Worm (Caenorhabditis elegans): ENCODE data around the gene T01B7.5.
A peak's percentile ranks its signal among the peaks of the same experiment; 100 is the strongest.

Gene T01B7.5

ce11 chrII:8691344-8691960 lies 25.2 kb upstream of the T01B7.5 start, which contains the start of gene C34C6.3:
Gene C34C6.3, plus strand, starts transcription at chrII:8691910.
- TF ChIP-seq lin-32 (GFP tag; optimal IDR thresholded peaks at IDR 0.05) = no peak
- TF ChIP-seq elt-3 (tag; optimal IDR thresholded peaks at IDR 0.05) = no peak
- TF ChIP-seq nhr-12 (tag; optimal IDR thresholded peaks at IDR 0.05) = no peak
- TF ChIP-seq unc-62 (GFP tag; optimal IDR thresholded peaks at IDR 0.05) = no peak
- no peak for TF ChIP-seq ces-1 (GFP tag; optimal IDR thresholded peaks at IDR 0.05)
- no peak for TF ChIP-seq unc-120 (tag; optimal IDR thresholded peaks at IDR 0.05; ENCODE audit: poor library complexity, severe bottlenecking)
- no peak for TF ChIP-seq ceh-83 (GFP tag; optimal IDR thresholded peaks at IDR 0.05)
- TF ChIP-seq zip-8 (tag; optimal IDR thresholded peaks at IDR 0.05) = peak; percentile 72
- no peak for TF ChIP-seq mab-5 (tag; optimal IDR thresholded peaks at IDR 0.05)

ce11 chrII:8695783-8696182 lies 20.8 kb upstream of the T01B7.5 start, which contains the start of gene C34C6.10:
Gene C34C6.10, minus strand, starts transcription at chrII:8695883.
- TF ChIP-seq sem-2 (GFP tag; optimal IDR thresholded peaks at IDR 0.05) (no peak), ztf-11 (tag; optimal IDR thresholded peaks at IDR 0.05) (no peak), elt-3 (tag; optimal IDR thresholded peaks at IDR 0.05) (no peak), nhr-76 (tag; optimal IDR thresholded peaks at IDR 0.05) (no peak), ceh-39 (tag; optimal IDR thresholded peaks at IDR 0.05) (no peak), hlh-1 (tag; optimal IDR thresholded peaks at IDR 0.05) (no peak), ceh-43 (GFP tag; optimal IDR thresholded peaks at IDR 0.05) (no peak), ces-1 (GFP tag; optimal IDR thresholded peaks at IDR 0.05) (no peak), mab-5 (tag; optimal IDR thresholded peaks at IDR 0.05) (no peak), lin-32 (GFP tag; optimal IDR thresholded peaks at IDR 0.05) (no peak), sptf-1 (tag; optimal IDR thresholded peaks at IDR 0.05) (no peak), nhr-28 (tag; optimal IDR thresholded peaks at IDR 0.05) (no peak)

ce11 chrII:8698828-8699227 lies 17.8 kb upstream of the T01B7.5 start, which contains the start of gene chdh-1:
Gene chdh-1, minus strand, starts transcription at chrII:8698928.
- TF ChIP-seq nhr-2 (tag; optimal IDR thresholded peaks at IDR 0.05) (no peak), ztf-11 (tag; optimal IDR thresholded peaks at IDR 0.05) (no peak), lsy-2 (tag; optimal IDR thresholded peaks at IDR 0.05) (no peak), nhr-237 (tag; optimal IDR thresholded peaks at IDR 0.05) (no peak), hlh-1 (tag; optimal IDR thresholded peaks at IDR 0.05) (no peak), nhr-76 (tag; optimal IDR thresholded peaks at IDR 0.05) (no peak)

ce11 chrII:8701059-8701458 lies 15.6 kb upstream of the T01B7.5 start:
- peak; percentile 73 for TF ChIP-seq lsy-2 (tag; optimal IDR thresholded peaks at IDR 0.05)
- TF ChIP-seq ceh-39 (tag; optimal IDR thresholded peaks at IDR 0.05) = no peak

- TF ChIP-seq ceh-43 (GFP tag; optimal IDR thresholded peaks at IDR 0.05) (no peak), pha-4 (tag; optimal IDR thresholded peaks at IDR 0.05) (peak; percentile 52)
These were observed 14.8 kb upstream of the T01B7.5 start, which contains the start of gene sphk-1 for ce11 chrII:8701619-8702350. Gene sphk-1, minus strand, starts transcription at chrII:8701669.

ce11 chrII:8703729-8704128 lies 12.9 kb upstream of the T01B7.5 start, which contains the start of gene ceh-7:
Gene ceh-7, minus strand, starts transcription at chrII:8703829.
- TF ChIP-seq ztf-11 (tag; optimal IDR thresholded peaks at IDR 0.05) (no peak), nhr-76 (tag; optimal IDR thresholded peaks at IDR 0.05) (no peak), blmp-1 (tag; optimal IDR thresholded peaks at IDR 0.05) (no peak), cnd-1 (tag; optimal IDR thresholded peaks at IDR 0.05) (no peak), ceh-83 (GFP tag; optimal IDR thresholded peaks at IDR 0.05) (no peak), nhr-237 (tag; optimal IDR thresholded peaks at IDR 0.05) (no peak), pha-4 (tag; optimal IDR thresholded peaks at IDR 0.05) (no peak), elt-3 (tag; optimal IDR thresholded peaks at IDR 0.05) (no peak), flh-1 (GFP tag; optimal IDR thresholded peaks at IDR 0.05) (no peak), M03D4.4 (tag; optimal IDR thresholded peaks at IDR 0.05) (no peak)

- TF ChIP-seq M03D4.4 (tag; optimal IDR thresholded peaks at IDR 0.05) (no peak), tbx-8 (GFP tag; optimal IDR thresholded peaks at IDR 0.05) (no peak), sem-2 (GFP tag; optimal IDR thresholded peaks at IDR 0.05) (no peak), drap-1 (GFP tag; optimal IDR thresholded peaks at IDR 0.05) (no peak), sptf-1 (tag; optimal IDR thresholded peaks at IDR 0.05) (no peak), nhr-76 (tag; optimal IDR thresholded peaks at IDR 0.05) (no peak), zip-8 (tag; optimal IDR thresholded peaks at IDR 0.05) (no peak), snpc-4 (tag; optimal IDR thresholded peaks at IDR 0.05) (no peak), nhr-2 (tag; optimal IDR thresholded peaks at IDR 0.05) (no peak), ztf-11 (tag; optimal IDR thresholded peaks at IDR 0.05) (no peak), mep-1 (tag; optimal IDR thresholded peaks at IDR 0.05) (no peak)
These were observed 12.2 kb upstream of the T01B7.5 start, which contains the start of gene prx-5 for ce11 chrII:8704413-8704874. Gene prx-5, plus strand, starts transcription at chrII:8704824.

Measured in whole organism, mixed stage, embryonic.